Worm (Caenorhabditis elegans) whole organism, L1 larva: ENCODE measurements around the gene C10C6.13.

Experiments
- C04F5.9 ChIP-seq: sonication (generic microtip); optimal IDR thresholded peaks from 2 replicates; lab custom pipeline; 2016; ENCODE audit warnings: missing genetic modification characterization, missing compliant biosample characterization
- C34B4.2 ChIP-seq: sonication (generic microtip); optimal IDR thresholded peaks from 2 replicates; lab custom pipeline; 2017; ENCODE audit warnings: mild to moderate bottlenecking, missing genetic modification characterization, missing compliant biosample characterization
- F16B12.6 ChIP-seq: fragments of 150-350 bp; optimal IDR thresholded peaks from 2 replicates; lab custom pipeline; 2014; ENCODE audit warnings: missing biosample characterization, missing genetic modification characterization
- aha-1 ChIP-seq: fragments of 150-350 bp; optimal IDR thresholded peaks from 2 replicates; lab custom pipeline; 2014; ENCODE audit warnings: missing biosample characterization, missing genetic modification characterization
- blmp-1 ChIP-seq: fragments of 150-350 bp; optimal IDR thresholded peaks from 2 replicates; lab custom pipeline; 2014; ENCODE audit warnings: missing biosample characterization, missing genetic modification characterization
- ceh-63 ChIP-seq: fragments of 200-800 bp; sonication (Bioruptor generic); optimal IDR thresholded peaks from 2 replicates; lab custom pipeline; 2018; ENCODE audit warnings: mild to moderate bottlenecking, missing genetic modification characterization, missing compliant biosample characterization
- ceh-8 ChIP-seq: fragments of 200-800 bp; sonication (Bioruptor generic); optimal IDR thresholded peaks from 2 replicates; lab custom pipeline; 2018; ENCODE audit warnings: mild to moderate bottlenecking, missing genetic modification characterization, moderate library complexity, missing compliant biosample characterization
- dsc-1 ChIP-seq: sonication (generic microtip); optimal IDR thresholded peaks from 2 replicates; lab custom pipeline; 2016; ENCODE audit warnings: mild to moderate bottlenecking, missing genetic modification characterization, missing compliant biosample characterization
- efl-1 ChIP-seq, 4 experiments: fragments of 150-350 bp; optimal IDR thresholded peaks in 3 of 4; peaks in 1 of 4; 1 replicate in 1 of 4; 2 replicates in 3 of 4; lab custom pipeline; 2014; ENCODE audit warnings: missing biosample characterization in 2 of 4, missing genetic modification characterization in 2 of 4, missing genetic modification reagents in 2 of 4
- egl-13 ChIP-seq: sonication (generic microtip); optimal IDR thresholded peaks from 2 replicates; lab custom pipeline; 2016; ENCODE audit warnings: missing genotype, missing genetic modification reagents, missing genetic modification characterization, missing compliant biosample characterization
- elt-3 ChIP-seq, 6 experiments: fragments of 150-350 bp in 1 of 6; sonication (generic microtip); optimal IDR thresholded peaks; 2 replicates each; lab custom pipeline; 2017 to 2018; ENCODE audit warnings: missing biosample characterization in 6 of 6, missing genetic modification characterization in 6 of 6, inconsistent platforms in 1 of 6
- ets-5 ChIP-seq: fragments of 200-800 bp; sonication (Bioruptor generic); IDR thresholded peaks from 2 replicates; pipeline ENCODE4 v1.3.6; 2022; ENCODE audit warnings: missing genetic modification characterization, missing compliant biosample characterization
- grh-1 ChIP-seq: fragments of 200-800 bp; sonication (Bioruptor generic); IDR thresholded peaks from 2 replicates; pipeline ENCODE4 v1.3.6; 2022; ENCODE audit warnings: missing genetic modification reagents, missing genetic modification characterization, missing compliant biosample characterization
- irx-1 ChIP-seq: sonication (generic microtip); optimal IDR thresholded peaks from 2 replicates; lab custom pipeline; 2016; ENCODE audit warnings: missing genetic modification characterization, missing compliant biosample characterization
- isw-1 ChIP-seq: fragments of 200-800 bp; sonication (Bioruptor generic); IDR thresholded peaks from 2 replicates; pipeline ENCODE4 v1.3.6; 2022; ENCODE audit warnings: missing genetic modification characterization, missing compliant biosample characterization
- lin-14 ChIP-seq: fragments of 200-800 bp; sonication (Bioruptor generic); optimal IDR thresholded peaks from 2 replicates; lab custom pipeline; 2018; ENCODE audit warnings: mild to moderate bottlenecking, missing genetic modification characterization, moderate library complexity, missing compliant biosample characterization
- lin-15B ChIP-seq: fragments of 150-350 bp; sonication (generic microtip); optimal IDR thresholded peaks from 3 replicates; lab custom pipeline; 2014; ENCODE audit warnings: missing biosample characterization, missing genetic modification characterization
- lin-35 ChIP-seq, 2 experiments: fragments of 150-350 bp; optimal IDR thresholded peaks; 2 replicates each; lab custom pipeline; 2014; ENCODE audit warnings: missing biosample characterization in 2 of 2, missing genetic modification characterization in 2 of 2, missing genetic modification reagents in 2 of 2
- lin-39 ChIP-seq: fragments of 150-350 bp; optimal IDR thresholded peaks from 2 replicates; lab custom pipeline; 2014; ENCODE audit warnings: missing biosample characterization, missing genetic modification reagents, missing genetic modification characterization
- lir-3 ChIP-seq: sonication (generic microtip); optimal IDR thresholded peaks from 2 replicates; lab custom pipeline; 2016; ENCODE audit warnings: mild to moderate bottlenecking, missing genetic modification characterization, moderate library complexity, missing compliant biosample characterization; ENCODE audit not compliant: poor library complexity
- lsy-2 ChIP-seq, 2 experiments: fragments of 150-350 bp; optimal IDR thresholded peaks; 2 replicates each; lab custom pipeline; 2014; ENCODE audit warnings: missing biosample characterization in 2 of 2, missing genetic modification characterization in 2 of 2
- mab-9 ChIP-seq: fragments of 200-800 bp; sonication (Bioruptor generic); IDR thresholded peaks from 2 replicates; pipeline ENCODE4 v1.3.6; 2022; ENCODE audit warnings: missing genetic modification reagents, missing genetic modification characterization, missing compliant biosample characterization
- mef-2 ChIP-seq: fragments of 150-350 bp; optimal IDR thresholded peaks from 2 replicates; lab custom pipeline; 2014; ENCODE audit warnings: missing biosample characterization, missing genetic modification characterization
- mep-1 ChIP-seq: fragments of 150-350 bp; optimal IDR thresholded peaks from 2 replicates; lab custom pipeline; 2014; ENCODE audit warnings: missing biosample characterization, missing genetic modification characterization
- nhr-11 ChIP-seq: fragments of 150-350 bp; optimal IDR thresholded peaks from 2 replicates; lab custom pipeline; 2014; ENCODE audit warnings: missing biosample characterization, missing genetic modification characterization
- nhr-12 ChIP-seq: sonication (generic microtip); optimal IDR thresholded peaks from 2 replicates; lab custom pipeline; 2017; ENCODE audit warnings: missing biosample characterization, missing genetic modification characterization
- nhr-19 ChIP-seq: fragments of 200-800 bp; sonication (Bioruptor generic); conservative IDR thresholded peaks from 2 replicates; pipeline ENCODE4 v1.3.6; 2022; ENCODE audit warnings: missing genetic modification characterization, missing compliant biosample characterization
- nhr-20 ChIP-seq: sonication (generic microtip); optimal IDR thresholded peaks from 2 replicates; lab custom pipeline; 2016; ENCODE audit warnings: mild to moderate bottlenecking, missing genetic modification characterization, missing compliant biosample characterization
- nhr-47 ChIP-seq: sonication (generic microtip); optimal IDR thresholded peaks from 2 replicates; lab custom pipeline; 2016; ENCODE audit warnings: mild to moderate bottlenecking, missing genetic modification characterization, moderate library complexity, missing compliant biosample characterization
- nhr-85 ChIP-seq: sonication (generic microtip); peaks from one replicate; lab custom pipeline; 2016; ENCODE audit warnings: missing genetic modification characterization, inconsistent platforms, missing compliant biosample characterization
- pax-3 ChIP-seq: fragments of 200-800 bp; sonication (Bioruptor generic); optimal IDR thresholded peaks from 2 replicates; lab custom pipeline; 2018; ENCODE audit warnings: mild to moderate bottlenecking, missing genetic modification characterization, moderate library complexity, missing compliant biosample characterization
- pqm-1 ChIP-seq: sonication (generic microtip); optimal IDR thresholded peaks from 3 replicates; lab custom pipeline; 2017; ENCODE audit warnings: missing biosample characterization, missing genetic modification characterization
- skn-1 ChIP-seq: fragments of 150-350 bp; optimal IDR thresholded peaks from 2 replicates; lab custom pipeline; 2014; ENCODE audit warnings: missing biosample characterization, missing genetic modification characterization
- sox-4 ChIP-seq: sonication (generic microtip); optimal IDR thresholded peaks from 2 replicates; lab custom pipeline; 2016; ENCODE audit warnings: missing genetic modification characterization, missing compliant biosample characterization
- sptf-1 ChIP-seq: fragments of 150-350 bp; optimal IDR thresholded peaks from 2 replicates; lab custom pipeline; 2014; ENCODE audit warnings: missing biosample characterization, missing genetic modification characterization
- swsn-7 ChIP-seq: sonication (generic microtip); optimal IDR thresholded peaks from 2 replicates; lab custom pipeline; 2016; ENCODE audit warnings: missing genetic modification characterization, missing compliant biosample characterization
- tbx-2 ChIP-seq: sonication (generic microtip); optimal IDR thresholded peaks from 2 replicates; lab custom pipeline; 2016; ENCODE audit warnings: missing genetic modification characterization, missing compliant biosample characterization
- tlp-1 ChIP-seq: fragments of 150-350 bp; optimal IDR thresholded peaks from 2 replicates; lab custom pipeline; 2014; ENCODE audit warnings: missing biosample characterization, missing genetic modification characterization
- unc-130 ChIP-seq: fragments of 150-350 bp; optimal IDR thresholded peaks from 2 replicates; lab custom pipeline; 2017; ENCODE audit warnings: missing biosample characterization, missing genetic modification characterization, inconsistent platforms
- unc-30 ChIP-seq: sonication (generic microtip); optimal IDR thresholded peaks from 2 replicates; lab custom pipeline; 2017; ENCODE audit warnings: missing biosample characterization, missing genetic modification characterization
- unc-86 ChIP-seq: sonication (generic microtip); optimal IDR thresholded peaks from 2 replicates; lab custom pipeline; 2016; ENCODE audit warnings: missing genetic modification characterization, missing compliant biosample characterization
- unc-98 ChIP-seq: fragments of 200-800 bp; sonication (Bioruptor generic); IDR thresholded peaks from 2 replicates; pipeline ENCODE4 v1.3.6; 2022; ENCODE audit warnings: missing genetic modification characterization, missing compliant biosample characterization
- xbp-1 ChIP-seq: sonication (generic microtip); optimal IDR thresholded peaks from 2 replicates; lab custom pipeline; 2016; ENCODE audit warnings: missing genetic modification characterization, missing compliant biosample characterization
- zag-1 ChIP-seq: fragments of 150-350 bp; optimal IDR thresholded peaks from 2 replicates; lab custom pipeline; 2014; ENCODE audit warnings: missing biosample characterization, missing genetic modification characterization
- zip-4 ChIP-seq: fragments of 200-800 bp; sonication (Bioruptor generic); optimal IDR thresholded peaks from 2 replicates; lab custom pipeline; 2018; ENCODE audit warnings: mild to moderate bottlenecking, missing genetic modification characterization, moderate library complexity, missing compliant biosample characterization
- ztf-11 ChIP-seq, 2 experiments: sonication (generic microtip); optimal IDR thresholded peaks; 2 replicates each; lab custom pipeline; 2016 to 2017; ENCODE audit warnings: missing genetic modification characterization in 2 of 2, missing biosample characterization in 1 of 2, missing compliant biosample characterization in 1 of 2
- ztf-4 ChIP-seq: fragments of 150-350 bp; optimal IDR thresholded peaks from 2 replicates; lab custom pipeline; 2014; ENCODE audit warnings: missing biosample characterization, missing genetic modification characterization

Gene C10C6.13

ce11 chrIV:11479095-11479494 lies 9.5 kb upstream of the C10C6.13 start, which contains the start of gene catp-8 (continued):
- TF ChIP-seq isw-1 (GFP tag; lab: Robert Waterston, UW) (no peak), lin-35 (GFP tag; optimal IDR thresholded peaks at IDR 0.05; lab: Kevin White, UChicago) (no peak), swsn-7 (tag; lab: Kevin White, UChicago) (peak; percentile 10), lin-14 (no peak), unc-130 (tag; lab: Kevin White, UChicago) (no peak), lin-15B (no peak), C34B4.2 (no peak), elt-3 (tag; optimal IDR thresholded peaks at IDR 0.05; lab: Kevin White, UChicago) (no peak), lir-3 (tag; lab: Kevin White, UChicago) (no peak), sptf-1 (no peak), F16B12.6 (tag; lab: Kevin White, UChicago) (no peak), ztf-4 (tag; lab: Kevin White, UChicago) (peak; percentile 6), xbp-1 (tag; lab: Kevin White, UChicago) (no peak), lin-39 (tag; lab: Kevin White, UChicago) (no peak), lsy-2 (tag; optimal IDR thresholded peaks at IDR 0.05; lab: Kevin White, UChicago) (peak in 1 of 2 experiments; percentile 15), unc-98 (GFP tag; lab: Robert Waterston, UW) (no peak), irx-1 (tag; lab: Kevin White, UChicago) (no peak), unc-30 (tag; lab: Kevin White, UChicago) (no peak), ets-5 (GFP tag; lab: Robert Waterston, UW) (no peak), mef-2 (tag; lab: Kevin White, UChicago) (no peak), unc-86 (no peak), ztf-11 (tag; optimal IDR thresholded peaks at IDR 0.05; lab: Kevin White, UChicago) (no peak), zag-1 (tag; lab: Kevin White, UChicago) (no peak), nhr-20 (no peak), sox-4 (no peak), tbx-2 (tag; lab: Kevin White, UChicago) (no peak), skn-1 (tag; lab: Kevin White, UChicago) (no peak), nhr-47 (tag; lab: Kevin White, UChicago) (peak; percentile 15), pqm-1 (tag; lab: Kevin White, UChicago) (no peak)

ce11 chrIV:11475080-11475479 lies 5.5 kb upstream of the C10C6.13 start:
- no peak for TF ChIP-seq lir-3 (tag; lab: Kevin White, UChicago)
- no peak for TF ChIP-seq efl-1 (optimal IDR thresholded peaks at IDR 0.05; lab: Kevin White, UChicago)
- TF ChIP-seq efl-1 (GFP tag; optimal IDR thresholded peaks at IDR 0.05 in 1 of 2; lab: Kevin White, UChicago), result no peak

- TF ChIP-seq ets-5 (GFP tag; lab: Robert Waterston, UW) (no peak), unc-130 (tag; lab: Kevin White, UChicago) (peak; percentile 50), lsy-2 (tag; optimal IDR thresholded peaks at IDR 0.05; lab: Kevin White, UChicago) (peak; percentile 57 to 70), C34B4.2 (no peak), ceh-63 (GFP tag; lab: Kevin White, UChicago) (no peak), zag-1 (tag; lab: Kevin White, UChicago) (no peak), egl-13 (no peak), skn-1 (tag; lab: Kevin White, UChicago) (peak; percentile 41), nhr-12 (no peak), blmp-1 (tag; lab: Kevin White, UChicago) (peak; percentile 21), mep-1 (tag; lab: Kevin White, UChicago) (peak; percentile 80), nhr-11 (tag; lab: Kevin White, UChicago) (no peak), C04F5.9 (tag; lab: Kevin White, UChicago) (peak; percentile 38), mab-9 (no peak), pax-3 (tag; lab: Kevin White, UChicago) (peak; percentile 34), grh-1 (GFP tag; lab: Robert Waterston, UW) (no peak), aha-1 (tag; lab: Kevin White, UChicago) (no peak), mef-2 (tag; lab: Kevin White, UChicago) (no peak), nhr-19 (peak; percentile 53), zip-4 (GFP tag; lab: Kevin White, UChicago) (peak; percentile 28), sox-4 (no peak), nhr-85 (tag; lab: Kevin White, UChicago) (no peak), pqm-1 (tag; lab: Kevin White, UChicago) (no peak), lin-14 (peak; percentile 63), irx-1 (tag; lab: Kevin White, UChicago) (peak; percentile 56), nhr-20 (peak; percentile 66), tbx-2 (tag; lab: Kevin White, UChicago) (peak; percentile 46), efl-1 (optimal IDR thresholded peaks at IDR 0.05; lab: Kevin White, UChicago) (peak; percentile 52 to 64), efl-1 (GFP tag; optimal IDR thresholded peaks at IDR 0.05 in 1 of 2; lab: Kevin White, UChicago) (peak; percentile 32 to 95), F16B12.6 (tag; lab: Kevin White, UChicago) (no peak), tlp-1 (no peak), dsc-1 (tag; lab: Kevin White, UChicago) (peak; percentile 62), ceh-8 (no peak)
Observed at ce11 chrIV:11474067-11474466, 4.5 kb upstream of the C10C6.13 start.
